Worm (Caenorhabditis elegans) whole organism, L1 larva: ENCODE results near the gene gpa-18.

Source experiments
- C16A3.4 ChIP-seq: fragments of 150-350 bp; optimal IDR thresholded peaks from 2 replicates; lab custom pipeline; 2014; ENCODE audit warnings: missing biosample characterization, missing genetic modification characterization
- C34B4.2 ChIP-seq: sonication (generic microtip); optimal IDR thresholded peaks from 2 replicates; lab custom pipeline; 2017; ENCODE audit warnings: mild to moderate bottlenecking, missing genetic modification characterization, missing compliant biosample characterization
- F16B12.6 ChIP-seq: fragments of 150-350 bp; optimal IDR thresholded peaks from 2 replicates; lab custom pipeline; 2014; ENCODE audit warnings: missing biosample characterization, missing genetic modification characterization
- Y116A8C.19 ChIP-seq: sonication (generic microtip); optimal IDR thresholded peaks from 2 replicates; lab custom pipeline; 2016; ENCODE audit warnings: missing compliant biosample characterization, missing genetic modification characterization, borderline replicate concordance
- aha-1 ChIP-seq: fragments of 150-350 bp; optimal IDR thresholded peaks from 2 replicates; lab custom pipeline; 2014; ENCODE audit warnings: missing biosample characterization, missing genetic modification characterization
- alr-1 ChIP-seq: fragments of 200-800 bp; sonication (Bioruptor generic); optimal IDR thresholded peaks from 2 replicates; lab custom pipeline; 2018; ENCODE audit warnings: borderline replicate concordance, mild to moderate bottlenecking, missing genetic modification characterization, missing compliant biosample characterization
- aly-2 ChIP-seq: fragments of 150-350 bp; optimal IDR thresholded peaks from 2 replicates; lab custom pipeline; 2014; ENCODE audit warnings: missing biosample characterization, missing genetic modification characterization
- ama-1 ChIP-seq: fragments of 150-350 bp; optimal IDR thresholded peaks from 2 replicates; lab custom pipeline; 2014
- blmp-1 ChIP-seq: fragments of 150-350 bp; optimal IDR thresholded peaks from 2 replicates; lab custom pipeline; 2014; ENCODE audit warnings: missing biosample characterization, missing genetic modification characterization
- ceh-8 ChIP-seq: fragments of 200-800 bp; sonication (Bioruptor generic); optimal IDR thresholded peaks from 2 replicates; lab custom pipeline; 2018; ENCODE audit warnings: mild to moderate bottlenecking, missing genetic modification characterization, moderate library complexity, missing compliant biosample characterization
- ceh-88 ChIP-seq: fragments of 200-800 bp; sonication (Bioruptor generic); IDR thresholded peaks from 2 replicates; pipeline ENCODE4 v1.3.6; 2022; ENCODE audit warnings: missing genetic modification characterization, missing compliant biosample characterization
- ceh-90 ChIP-seq: sonication (generic microtip); optimal IDR thresholded peaks from 2 replicates; lab custom pipeline; 2016; ENCODE audit warnings: missing genetic modification characterization, missing compliant biosample characterization
- ces-1 ChIP-seq: fragments of 150-350 bp; optimal IDR thresholded peaks from 2 replicates; lab custom pipeline; 2014; ENCODE audit warnings: missing biosample characterization, missing genetic modification reagents, missing genetic modification characterization
- dsc-1 ChIP-seq: sonication (generic microtip); optimal IDR thresholded peaks from 2 replicates; lab custom pipeline; 2016; ENCODE audit warnings: mild to moderate bottlenecking, missing genetic modification characterization, missing compliant biosample characterization
- efl-1 ChIP-seq, 4 experiments: fragments of 150-350 bp; optimal IDR thresholded peaks in 3 of 4; peaks in 1 of 4; 1 replicate in 1 of 4; 2 replicates in 3 of 4; lab custom pipeline; 2014; ENCODE audit warnings: missing biosample characterization in 2 of 4, missing genetic modification characterization in 2 of 4, missing genetic modification reagents in 2 of 4
- egl-13 ChIP-seq: sonication (generic microtip); optimal IDR thresholded peaks from 2 replicates; lab custom pipeline; 2016; ENCODE audit warnings: missing genotype, missing genetic modification reagents, missing genetic modification characterization, missing compliant biosample characterization
- egl-27 ChIP-seq, 2 experiments: fragments of 150-350 bp in 1 of 2; sonication (generic microtip); optimal IDR thresholded peaks; 3 replicates each; lab custom pipeline; 2017 to 2018; ENCODE audit warnings: missing biosample characterization in 2 of 2, missing genetic modification characterization in 2 of 2, missing genetic modification reagents in 2 of 2
- elt-3 ChIP-seq, 6 experiments: fragments of 150-350 bp in 1 of 6; sonication (generic microtip); optimal IDR thresholded peaks; 2 replicates each; lab custom pipeline; 2017 to 2018; ENCODE audit warnings: missing biosample characterization in 6 of 6, missing genetic modification characterization in 6 of 6, inconsistent platforms in 1 of 6
- ets-5 ChIP-seq: fragments of 200-800 bp; sonication (Bioruptor generic); IDR thresholded peaks from 2 replicates; pipeline ENCODE4 v1.3.6; 2022; ENCODE audit warnings: missing genetic modification characterization, missing compliant biosample characterization
- fkh-10 ChIP-seq: sonication (generic microtip); optimal IDR thresholded peaks from 2 replicates; lab custom pipeline; 2017; ENCODE audit warnings: missing biosample characterization, missing genetic modification reagents, missing genetic modification characterization
- fkh-8 ChIP-seq: sonication (generic microtip); optimal IDR thresholded peaks from 2 replicates; lab custom pipeline; 2016; ENCODE audit warnings: mild to moderate bottlenecking, missing genetic modification characterization, missing compliant biosample characterization
- fos-1 ChIP-seq: fragments of 150-350 bp; optimal IDR thresholded peaks from 2 replicates; lab custom pipeline; 2014; ENCODE audit warnings: missing biosample characterization, missing genetic modification characterization
- grh-1 ChIP-seq: fragments of 200-800 bp; sonication (Bioruptor generic); IDR thresholded peaks from 2 replicates; pipeline ENCODE4 v1.3.6; 2022; ENCODE audit warnings: missing genetic modification reagents, missing genetic modification characterization, missing compliant biosample characterization
- hlh-4 ChIP-seq: sonication (generic microtip); optimal IDR thresholded peaks from 2 replicates; lab custom pipeline; 2016; ENCODE audit warnings: mild to moderate bottlenecking, missing genetic modification characterization, missing compliant biosample characterization
- irx-1 ChIP-seq: sonication (generic microtip); optimal IDR thresholded peaks from 2 replicates; lab custom pipeline; 2016; ENCODE audit warnings: missing genetic modification characterization, missing compliant biosample characterization
- isw-1 ChIP-seq: fragments of 200-800 bp; sonication (Bioruptor generic); IDR thresholded peaks from 2 replicates; pipeline ENCODE4 v1.3.6; 2022; ENCODE audit warnings: missing genetic modification characterization, missing compliant biosample characterization
- lin-35 ChIP-seq, 2 experiments: fragments of 150-350 bp; optimal IDR thresholded peaks; 2 replicates each; lab custom pipeline; 2014; ENCODE audit warnings: missing biosample characterization in 2 of 2, missing genetic modification characterization in 2 of 2, missing genetic modification reagents in 2 of 2
- lin-39 ChIP-seq: fragments of 150-350 bp; optimal IDR thresholded peaks from 2 replicates; lab custom pipeline; 2014; ENCODE audit warnings: missing biosample characterization, missing genetic modification reagents, missing genetic modification characterization
- lir-3 ChIP-seq: sonication (generic microtip); optimal IDR thresholded peaks from 2 replicates; lab custom pipeline; 2016; ENCODE audit warnings: mild to moderate bottlenecking, missing genetic modification characterization, moderate library complexity, missing compliant biosample characterization; ENCODE audit not compliant: poor library complexity
- mab-9 ChIP-seq: fragments of 200-800 bp; sonication (Bioruptor generic); IDR thresholded peaks from 2 replicates; pipeline ENCODE4 v1.3.6; 2022; ENCODE audit warnings: missing genetic modification reagents, missing genetic modification characterization, missing compliant biosample characterization
- mef-2 ChIP-seq: fragments of 150-350 bp; optimal IDR thresholded peaks from 2 replicates; lab custom pipeline; 2014; ENCODE audit warnings: missing biosample characterization, missing genetic modification characterization
- nhr-12 ChIP-seq: sonication (generic microtip); optimal IDR thresholded peaks from 2 replicates; lab custom pipeline; 2017; ENCODE audit warnings: missing biosample characterization, missing genetic modification characterization
- nhr-19 ChIP-seq: fragments of 200-800 bp; sonication (Bioruptor generic); conservative IDR thresholded peaks from 2 replicates; pipeline ENCODE4 v1.3.6; 2022; ENCODE audit warnings: missing genetic modification characterization, missing compliant biosample characterization
- nhr-20 ChIP-seq: sonication (generic microtip); optimal IDR thresholded peaks from 2 replicates; lab custom pipeline; 2016; ENCODE audit warnings: mild to moderate bottlenecking, missing genetic modification characterization, missing compliant biosample characterization
- nhr-28 ChIP-seq: fragments of 150-350 bp; optimal IDR thresholded peaks from 2 replicates; lab custom pipeline; 2014; ENCODE audit warnings: missing biosample characterization, missing genetic modification characterization
- nhr-76 ChIP-seq: sonication (generic microtip); optimal IDR thresholded peaks from 2 replicates; lab custom pipeline; 2017; ENCODE audit warnings: missing biosample characterization, missing genetic modification characterization
- nhr-77 ChIP-seq: fragments of 150-350 bp; optimal IDR thresholded peaks from 2 replicates; lab custom pipeline; 2014; ENCODE audit warnings: missing biosample characterization, missing genetic modification characterization
- nhr-84 ChIP-seq: sonication (generic microtip); optimal IDR thresholded peaks from 2 replicates; lab custom pipeline; 2017; ENCODE audit warnings: missing biosample characterization, missing genetic modification characterization
- nhr-85 ChIP-seq: sonication (generic microtip); peaks from one replicate; lab custom pipeline; 2016; ENCODE audit warnings: missing genetic modification characterization, inconsistent platforms, missing compliant biosample characterization
- nhr-90 ChIP-seq: sonication (generic microtip); optimal IDR thresholded peaks from 2 replicates; lab custom pipeline; 2016; ENCODE audit warnings: mild to moderate bottlenecking, missing genetic modification characterization, missing compliant biosample characterization; ENCODE audit not compliant: poor library complexity
- rnt-1 ChIP-seq: sonication (generic microtip); optimal IDR thresholded peaks from 2 replicates; lab custom pipeline; 2016; ENCODE audit warnings: mild to moderate bottlenecking, missing genetic modification characterization, moderate library complexity, missing compliant biosample characterization
- skn-1 ChIP-seq: fragments of 150-350 bp; optimal IDR thresholded peaks from 2 replicates; lab custom pipeline; 2014; ENCODE audit warnings: missing biosample characterization, missing genetic modification characterization
- sox-4 ChIP-seq: sonication (generic microtip); optimal IDR thresholded peaks from 2 replicates; lab custom pipeline; 2016; ENCODE audit warnings: missing genetic modification characterization, missing compliant biosample characterization
- sptf-1 ChIP-seq: fragments of 150-350 bp; optimal IDR thresholded peaks from 2 replicates; lab custom pipeline; 2014; ENCODE audit warnings: missing biosample characterization, missing genetic modification characterization
- sup-37 ChIP-seq: fragments of 200-800 bp; sonication (Bioruptor generic); optimal IDR thresholded peaks from 2 replicates; lab custom pipeline; 2018; ENCODE audit warnings: mild to moderate bottlenecking, missing genetic modification characterization, missing compliant biosample characterization
- swsn-7 ChIP-seq: sonication (generic microtip); optimal IDR thresholded peaks from 2 replicates; lab custom pipeline; 2016; ENCODE audit warnings: missing genetic modification characterization, missing compliant biosample characterization
- unc-30 ChIP-seq: sonication (generic microtip); optimal IDR thresholded peaks from 2 replicates; lab custom pipeline; 2017; ENCODE audit warnings: missing biosample characterization, missing genetic modification characterization
- unc-62 ChIP-seq: fragments of 150-350 bp; optimal IDR thresholded peaks from 2 replicates; lab custom pipeline; 2014; ENCODE audit warnings: missing biosample characterization, missing genetic modification reagents, missing genetic modification characterization
- unc-86 ChIP-seq: sonication (generic microtip); optimal IDR thresholded peaks from 2 replicates; lab custom pipeline; 2016; ENCODE audit warnings: missing genetic modification characterization, missing compliant biosample characterization
- unc-98 ChIP-seq: fragments of 200-800 bp; sonication (Bioruptor generic); IDR thresholded peaks from 2 replicates; pipeline ENCODE4 v1.3.6; 2022; ENCODE audit warnings: missing genetic modification characterization, missing compliant biosample characterization
- vab-15 ChIP-seq: sonication (generic microtip); optimal IDR thresholded peaks from 2 replicates; lab custom pipeline; 2017; ENCODE audit warnings: missing genotype, mild to moderate bottlenecking, missing genetic modification characterization, missing compliant biosample characterization
- zag-1 ChIP-seq: fragments of 150-350 bp; optimal IDR thresholded peaks from 2 replicates; lab custom pipeline; 2014; ENCODE audit warnings: missing biosample characterization, missing genetic modification characterization
- zip-4 ChIP-seq: fragments of 200-800 bp; sonication (Bioruptor generic); optimal IDR thresholded peaks from 2 replicates; lab custom pipeline; 2018; ENCODE audit warnings: mild to moderate bottlenecking, missing genetic modification characterization, moderate library complexity, missing compliant biosample characterization

Gene gpa-18

DNA sequence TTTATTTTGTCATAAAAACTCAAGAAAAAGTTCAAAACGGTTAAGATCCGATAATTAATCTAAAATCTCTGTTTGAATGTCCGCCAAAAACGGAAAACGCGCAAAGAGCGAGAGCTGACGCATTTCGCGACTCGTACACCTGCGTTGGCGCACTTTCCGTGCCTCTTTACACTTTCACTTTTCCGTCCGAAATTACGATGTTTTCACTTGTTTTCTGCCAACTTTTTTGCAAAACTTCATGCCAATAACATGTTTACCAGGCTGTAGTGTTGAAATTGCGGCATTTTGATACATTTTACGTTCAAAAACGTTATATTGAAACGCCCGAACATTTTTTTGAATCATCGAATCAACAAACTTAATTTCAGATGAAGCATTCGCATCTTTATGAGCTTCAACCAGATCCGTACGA, 11.7 kb downstream of the gpa-18 start, which contains the start of gene W03F8.4:
W03F8.4 (plus strand) TSS at position 369 of the 412 bp plus-strand sequence.
- TF ChIP-seq ets-5 (no peak), nhr-12 (tag; lab: Kevin White, UChicago) (no peak), mef-2 (peak; percentile 67), ceh-90 (tag; lab: Kevin White, UChicago) (peak; percentile 55), nhr-84 (peak; percentile 10), rnt-1 (tag; lab: Kevin White, UChicago) (peak; percentile 97), sptf-1 (no peak), efl-1 (optimal IDR thresholded peaks at IDR 0.05; lab: Kevin White, UChicago) (peak; percentile 96 to 100), efl-1 (GFP tag; optimal IDR thresholded peaks at IDR 0.05 in 1 of 2; lab: Kevin White, UChicago) (peak; percentile 99 to 100), fos-1 (peak; percentile 83), unc-62 (peak; percentile 58), egl-13 (tag; lab: Kevin White, UChicago) (peak; percentile 93), hlh-4 (tag; lab: Kevin White, UChicago) (no peak), blmp-1 (tag; lab: Kevin White, UChicago) (peak; percentile 100), unc-30 (no peak), elt-3 (tag; optimal IDR thresholded peaks at IDR 0.05; lab: Kevin White, UChicago) (peak in 4 of 6 experiments; percentile 32 to 95 (median 88)), nhr-19 (GFP tag; lab: Robert Waterston, UW) (peak; percentile 96), nhr-90 (peak; percentile 98), isw-1 (GFP tag; lab: Robert Waterston, UW) (peak; percentile 93), sox-4 (tag; lab: Kevin White, UChicago) (peak; percentile 87), lin-35 (GFP tag; optimal IDR thresholded peaks at IDR 0.05; lab: Kevin White, UChicago) (peak; percentile 99), C16A3.4 (tag; lab: Kevin White, UChicago) (peak; percentile 96), ceh-88 (GFP tag; lab: Robert Waterston, UW) (peak; percentile 93), dsc-1 (peak; percentile 97), lin-39 (tag; lab: Kevin White, UChicago) (peak; percentile 96), nhr-28 (tag; lab: Kevin White, UChicago) (no peak), C34B4.2 (tag; lab: Kevin White, UChicago) (peak; percentile 31), ces-1 (GFP tag; lab: Kevin White, UChicago) (no peak), lir-3 (tag; lab: Kevin White, UChicago) (peak; percentile 84), zag-1 (no peak), fkh-10 (peak; percentile 67), swsn-7 (tag; lab: Kevin White, UChicago) (peak; percentile 96), sup-37 (GFP tag; lab: Kevin White, UChicago) (peak; percentile 92), zip-4 (GFP tag; lab: Kevin White, UChicago) (peak; percentile 86), grh-1 (GFP tag; lab: Robert Waterston, UW) (peak; percentile 98), nhr-77 (tag; lab: Kevin White, UChicago) (peak; percentile 88), egl-27 (tag; optimal IDR thresholded peaks at IDR 0.05; lab: Kevin White, UChicago) (peak in 1 of 2 experiments; percentile 43), nhr-76 (tag; lab: Kevin White, UChicago) (no peak), aha-1 (tag; lab: Kevin White, UChicago) (peak; percentile 68), unc-98 (GFP tag; lab: Robert Waterston, UW) (peak; percentile 17; the same call in 1 of the 2 replicates), F16B12.6 (tag; lab: Kevin White, UChicago) (peak; percentile 75), mab-9 (GFP tag; lab: Robert Waterston, UW) (peak; percentile 88), aly-2 (tag; lab: Kevin White, UChicago) (peak; percentile 85), vab-15 (tag; lab: Kevin White, UChicago) (peak; percentile 43), nhr-20 (tag; lab: Kevin White, UChicago) (peak; percentile 96), ama-1 (lab: Kevin White, UChicago) (no peak), skn-1 (peak; percentile 85), Y116A8C.19 (tag; lab: Kevin White, UChicago) (peak; percentile 37), unc-86 (tag; lab: Kevin White, UChicago) (peak; percentile 91), irx-1 (tag; lab: Kevin White, UChicago) (peak; percentile 93), alr-1 (no peak), nhr-85 (tag; lab: Kevin White, UChicago) (peak; percentile 99), ceh-8 (GFP tag; lab: Kevin White, UChicago) (peak; percentile 95), fkh-8 (peak; percentile 83)
